Fruit fly (Drosophila melanogaster) whole organism, embryonic: ENCODE data around the gene Setx.

Source experiments
- Antp ChIP-seq: fragments of 200-800 bp; sonication (Bioruptor generic); optimal IDR thresholded peaks from 3 replicates; lab custom pipeline; 2016; ENCODE audit warnings: missing biosample characterization, missing genetic modification characterization
- Atf6 ChIP-seq: fragments of 200-800 bp; sonication (Bioruptor generic); IDR thresholded peaks from 2 replicates; pipeline ENCODE4 v1.3.6; 2022; ENCODE audit warnings: missing biosample characterization, missing genetic modification characterization
- Awh ChIP-seq: fragments of 200-800 bp; sonication (Bioruptor generic); IDR thresholded peaks from 2 replicates; pipeline ENCODE4, ENCODE4 v1.3.6; 2022; ENCODE audit warnings: missing biosample characterization, missing genetic modification characterization
- CG10274 ChIP-seq: fragments of 200-800 bp; sonication (Bioruptor generic); optimal IDR thresholded peaks from 3 replicates; lab custom pipeline; 2017; ENCODE audit warnings: missing biosample characterization, mild to moderate bottlenecking, missing genetic modification characterization
- CG11504 ChIP-seq: fragments of 200-800 bp; sonication (Bioruptor generic); optimal IDR thresholded peaks from 3 replicates; lab custom pipeline; 2019; ENCODE audit warnings: missing biosample characterization, mild to moderate bottlenecking, missing genetic modification characterization, moderate library complexity
- CG14050 ChIP-seq: fragments of 200-800 bp; sonication (Bioruptor generic); IDR thresholded peaks from 3 replicates; pipeline ENCODE4 v1.3.6; 2022; ENCODE audit warnings: missing biosample characterization, missing genetic modification characterization
- CG14441 ChIP-seq: fragments of 200-800 bp; sonication (Bioruptor generic); IDR thresholded peaks from 2 replicates; pipeline ENCODE4 v1.3.6; 2022; ENCODE audit warnings: missing biosample characterization, missing genetic modification characterization
- CG17612 ChIP-seq: fragments of 200-800 bp; sonication (Bioruptor generic); IDR thresholded peaks from 2 replicates; pipeline ENCODE4 v1.3.6; 2022; ENCODE audit warnings: missing biosample characterization, missing genetic modification characterization
- CG2116 ChIP-seq: fragments of 200-800 bp; sonication (Bioruptor generic); optimal IDR thresholded peaks from 3 replicates; lab custom pipeline; 2018; ENCODE audit warnings: missing biosample characterization, mild to moderate bottlenecking, missing genetic modification characterization
- CG3163 ChIP-seq: fragments of 200-800 bp; sonication (Bioruptor generic); optimal IDR thresholded peaks from 3 replicates; lab custom pipeline; 2016; ENCODE audit warnings: missing biosample characterization, missing genetic modification characterization
- CG32767 ChIP-seq: fragments of 200-800 bp; sonication (Bioruptor generic); IDR thresholded peaks from 2 replicates; pipeline ENCODE4 v1.3.6; 2022; ENCODE audit warnings: missing biosample characterization, missing genetic modification characterization
- CG3726 ChIP-seq: fragments of 200-800 bp; sonication (Bioruptor generic); IDR thresholded peaks from 3 replicates; pipeline ENCODE4, ENCODE4 v1.3.6; 2022; ENCODE audit warnings: missing biosample characterization, missing genetic modification characterization
- Dip2 ChIP-seq: fragments of 200-800 bp; sonication (Bioruptor generic); IDR thresholded peaks from 2 replicates; pipeline ENCODE4 v1.3.6; 2022; ENCODE audit warnings: missing biosample characterization, missing genetic modification characterization
- Drgx ChIP-seq: fragments of 200-800 bp; sonication (Bioruptor generic); IDR thresholded peaks from 2 replicates; pipeline ENCODE4 v1.3.6; 2022; ENCODE audit warnings: missing biosample characterization, missing genetic modification characterization
- HLH4C ChIP-seq: fragments of 200-800 bp; sonication (Bioruptor generic); IDR thresholded peaks from 3 replicates; pipeline ENCODE4 v1.3.6; 2022; ENCODE audit warnings: missing biosample characterization, missing genetic modification characterization; ENCODE audit not compliant: partially characterized antibody
- Hr51 ChIP-seq, 2 experiments: fragments of 200-800 bp; sonication (Bioruptor generic); optimal IDR thresholded peaks; 2 replicates in 1 of 2; 3 replicates in 1 of 2; lab custom pipeline; 2016 to 2018; ENCODE audit warnings: missing biosample characterization in 2 of 2, missing genetic modification characterization in 2 of 2, mild to moderate bottlenecking in 1 of 2, moderate library complexity in 1 of 2
- Pdp1 ChIP-seq, 2 experiments: fragments of 200-800 bp; sonication (Bioruptor generic); optimal IDR thresholded peaks; 3 replicates each; lab custom pipeline; 2016; ENCODE audit warnings: missing biosample characterization in 2 of 2, missing genetic modification characterization in 2 of 2, mild to moderate bottlenecking in 1 of 2, moderate library complexity in 1 of 2
- Vsx1 ChIP-seq: fragments of 200-800 bp; sonication (Bioruptor generic); optimal IDR thresholded peaks from 2 replicates; lab custom pipeline; 2017; ENCODE audit warnings: missing biosample characterization, mild to moderate bottlenecking, missing genetic modification characterization, missing genetic modification reagents
- abd-A ChIP-seq: fragments of 200-800 bp; sonication (Bioruptor generic); optimal IDR thresholded peaks from 3 replicates; lab custom pipeline; 2019; ENCODE audit warnings: missing biosample characterization, mild to moderate bottlenecking, missing genetic modification characterization, moderate library complexity
- bsh ChIP-seq, 2 experiments: fragments of 200-800 bp; sonication (Bioruptor generic); optimal IDR thresholded peaks; 2 replicates each; lab custom pipeline; 2017 to 2018; ENCODE audit warnings: mild to moderate bottlenecking in 2 of 2, missing biosample characterization in 2 of 2, missing genetic modification characterization in 2 of 2, moderate library complexity in 1 of 2
- dmrt99B ChIP-seq: fragments of 200-800 bp; sonication (Bioruptor generic); optimal IDR thresholded peaks from 2 replicates; lab custom pipeline; 2018; ENCODE audit warnings: missing biosample characterization, mild to moderate bottlenecking, missing genetic modification characterization, moderate library complexity
- fd3F ChIP-seq: fragments of 200-800 bp; sonication (Bioruptor generic); optimal IDR thresholded peaks from 2 replicates; lab custom pipeline; 2018; ENCODE audit warnings: missing biosample characterization, mild to moderate bottlenecking, missing genetic modification characterization, moderate library complexity
- gsb-n ChIP-seq: fragments of 200-800 bp; sonication (Bioruptor generic); optimal IDR thresholded peaks from 3 replicates; lab custom pipeline; 2018; ENCODE audit warnings: missing biosample characterization, mild to moderate bottlenecking, missing genetic modification characterization
- nom ChIP-seq: fragments of 200-800 bp; sonication (Bioruptor generic); optimal IDR thresholded peaks from 2 replicates; lab custom pipeline; 2017; ENCODE audit warnings: missing biosample characterization, missing genetic modification characterization, mild to moderate bottlenecking, moderate library complexity, missing genetic modification reagents
- oc ChIP-seq: fragments of 200-800 bp; sonication (Bioruptor generic); optimal IDR thresholded peaks from 2 replicates; lab custom pipeline; 2018; ENCODE audit warnings: missing biosample characterization, mild to moderate bottlenecking, missing genetic modification characterization, moderate library complexity
- ro ChIP-seq: fragments of 200-800 bp; sonication (Bioruptor generic); IDR thresholded peaks from 2 replicates; pipeline ENCODE4 v1.3.6; 2022; ENCODE audit warnings: missing biosample characterization, missing genetic modification characterization
- sc ChIP-seq, 3 experiments: fragments of >200 bp in 2 of 3; fragments of 200-800 bp in 1 of 3; sonication (Bioruptor generic) in 1 of 3; optimal IDR thresholded peaks; 2 replicates in 2 of 3; 3 replicates in 1 of 3; lab custom pipeline; 2017; ENCODE audit warnings: mild to moderate bottlenecking in 1 of 3, missing biosample characterization in 1 of 3, missing genetic modification characterization in 1 of 3, missing genetic modification reagents in 1 of 3
- sens ChIP-seq: fragments of 200-800 bp; sonication (Bioruptor generic); peaks from one replicate; lab custom pipeline; 2016; ENCODE audit warnings: missing biosample characterization, missing genetic modification characterization
- sim ChIP-seq: fragments of 200-800 bp; sonication (Bioruptor generic); IDR thresholded peaks from 2 replicates; pipeline ENCODE4 v1.3.6; 2022; ENCODE audit warnings: missing biosample characterization, missing genetic modification characterization
- so ChIP-seq: fragments of 200-800 bp; sonication (Bioruptor generic); IDR thresholded peaks from 3 replicates; pipeline ENCODE4 v1.3.6; 2022; ENCODE audit warnings: missing biosample characterization, missing genetic modification characterization
- sqz ChIP-seq: fragments of 200-800 bp; sonication (Bioruptor generic); optimal IDR thresholded peaks from 3 replicates; lab custom pipeline; 2018; ENCODE audit warnings: missing biosample characterization, mild to moderate bottlenecking, missing genetic modification characterization
- tna ChIP-seq: fragments of 200-800 bp; sonication (Bioruptor generic); IDR thresholded peaks from 2 replicates; pipeline ENCODE4 v1.3.6; 2022; ENCODE audit warnings: missing biosample characterization, missing genetic modification characterization; ENCODE audit not compliant: partially characterized antibody
- toy ChIP-seq: fragments of 200-800 bp; sonication (Bioruptor generic); IDR thresholded peaks from 2 replicates; pipeline ENCODE4 v1.3.6; 2022; ENCODE audit warnings: missing biosample characterization, missing genetic modification characterization
- vvl ChIP-seq: fragments of 200-800 bp; sonication (Bioruptor generic); IDR thresholded peaks from 2 replicates; pipeline ENCODE4 v1.3.6; 2022; ENCODE audit warnings: missing biosample characterization, missing genetic modification characterization
- wdn ChIP-seq: fragments of 200-800 bp; sonication (Bioruptor generic); IDR thresholded peaks from 2 replicates; pipeline ENCODE4 v1.3.6; 2022; ENCODE audit warnings: missing biosample characterization, missing genetic modification characterization

Gene Setx

dm6 chr3L:8157079-8157478 is 19.8 kb upstream of the Setx start:
- TF ChIP-seq tna: no peak

- TF ChIP-seq CG3726 (GFP tag; lab: Robert Waterston, UW): no peak
- TF ChIP-seq CG2116 (GFP tag; lab: Kevin White, UChicago): no peak
- no peak for TF ChIP-seq CG10274
- TF ChIP-seq CG32767 (GFP tag; lab: Robert Waterston, UW): no peak
- peak; percentile 41; the same call in 1 of the 2 replicates for TF ChIP-seq Drgx (GFP tag; lab: Robert Waterston, UW)
- no peak for TF ChIP-seq so (GFP tag; lab: Robert Waterston, UW)
- TF ChIP-seq CG11504 (tag; lab: Kevin White, UChicago): peak; percentile 12
- TF ChIP-seq CG14441 (GFP tag; lab: Robert Waterston, UW): peak; percentile 48; the same call in 1 of the 2 replicates
- no peak for TF ChIP-seq ro
- TF ChIP-seq Hr51 (GFP tag; optimal IDR thresholded peaks at IDR 0.05; lab: Kevin White, UChicago): peak in 1 of 2 experiments; percentile 22
- TF ChIP-seq HLH4C (GFP tag; lab: Robert Waterston, UW): no peak
- TF ChIP-seq sc (optimal IDR thresholded peaks at IDR 0.05; lab: Kevin White, UChicago): no peak
- TF ChIP-seq sc (GFP tag; optimal IDR thresholded peaks at IDR 0.05; lab: Kevin White, UChicago): no peak
- no peak for TF ChIP-seq bsh (GFP tag; optimal IDR thresholded peaks at IDR 0.05; lab: Kevin White, UChicago)
- peak; percentile 57 for TF ChIP-seq sens
- no peak for TF ChIP-seq CG3163 (GFP tag; lab: Kevin White, UChicago)
- no peak for TF ChIP-seq sim (GFP tag; lab: Robert Waterston, UW)
- TF ChIP-seq dmrt99B (tag; lab: Kevin White, UChicago): peak; percentile 29
These were observed 18.9 kb upstream of the Setx start for dm6 chr3L:8156199-8156598.

- TF ChIP-seq oc (tag; lab: Kevin White, UChicago): peak; percentile 79
- TF ChIP-seq Atf6 (GFP tag; lab: Robert Waterston, UW): no peak
- no peak for TF ChIP-seq toy (GFP tag; lab: Robert Waterston, UW)
- no peak for TF ChIP-seq Dip2
- no peak for TF ChIP-seq CG14050 (GFP tag; lab: Robert Waterston, UW)
- peak; percentile 7 for TF ChIP-seq gsb-n
- TF ChIP-seq Vsx1: peak; percentile 8
- TF ChIP-seq Antp: no peak
- TF ChIP-seq sqz: peak; percentile 27
- TF ChIP-seq wdn (GFP tag; lab: Robert Waterston, UW): no peak
- no peak for TF ChIP-seq CG17612 (GFP tag; lab: Robert Waterston, UW)
- TF ChIP-seq abd-A: peak; percentile 59
- peak in 1 of 2 experiments; percentile 44 for TF ChIP-seq Pdp1 (GFP tag; optimal IDR thresholded peaks at IDR 0.05; lab: Kevin White, UChicago)
- peak; percentile 79; the same call in 1 of the 2 replicates for TF ChIP-seq vvl (GFP tag; lab: Robert Waterston, UW)
- 0 out of 2 replicates have a peak, but pooled peaks have one; percentile 5 for TF ChIP-seq Awh
These were observed 18.0 kb upstream of the Setx start for dm6 chr3L:8155324-8155723.

- TF ChIP-seq fd3F (GFP tag; lab: Kevin White, UChicago): no peak
- TF ChIP-seq nom (GFP tag; lab: Kevin White, UChicago): peak; percentile 62
These were observed 17.2 kb upstream of the Setx start for dm6 chr3L:8154544-8154943.
